Worm (Caenorhabditis elegans) whole organism, L1 larva: Measurements from ENCODE around the gene sto-1.

Experiments used
- ces-1 ChIP-seq: fragments of 150-350 bp; optimal IDR thresholded peaks from 2 replicates; lab custom pipeline; 2014; ENCODE audit warnings: missing biosample characterization, missing genetic modification reagents, missing genetic modification characterization
- elt-2 ChIP-seq: sonication (generic microtip); optimal IDR thresholded peaks from 2 replicates; lab custom pipeline; 2016; ENCODE audit warnings: missing genetic modification characterization, mild to moderate bottlenecking, inconsistent platforms, missing compliant biosample characterization, missing genetic modification reagents
- fkh-10 ChIP-seq: sonication (generic microtip); optimal IDR thresholded peaks from 2 replicates; lab custom pipeline; 2017; ENCODE audit warnings: missing biosample characterization, missing genetic modification reagents, missing genetic modification characterization
- nhr-11 ChIP-seq: fragments of 150-350 bp; optimal IDR thresholded peaks from 2 replicates; lab custom pipeline; 2014; ENCODE audit warnings: missing biosample characterization, missing genetic modification characterization
- zag-1 ChIP-seq: fragments of 150-350 bp; optimal IDR thresholded peaks from 2 replicates; lab custom pipeline; 2014; ENCODE audit warnings: missing biosample characterization, missing genetic modification characterization

DNA sequence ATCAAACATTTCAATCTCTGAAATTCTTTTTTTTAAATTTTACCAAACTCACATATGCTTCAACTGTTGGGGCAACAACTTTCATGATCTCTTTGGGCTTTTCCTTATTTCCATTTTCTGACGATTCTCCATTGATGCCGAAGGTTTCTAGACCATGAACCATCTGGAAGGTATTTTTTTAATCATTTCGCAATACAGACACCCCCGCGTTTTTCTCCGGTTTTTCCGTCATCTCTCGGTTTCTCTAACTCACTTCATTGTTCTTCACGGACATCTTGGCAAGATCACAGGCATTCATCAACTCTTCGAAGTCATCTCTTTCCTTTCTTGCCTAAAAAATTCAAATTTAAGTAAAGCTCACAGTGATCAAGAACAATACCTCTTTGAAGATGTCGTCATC lies 10.5 kb downstream of the sto-1 start:
- TF ChIP-seq zag-1 (tag; lab: Kevin White, UChicago) (no peak), nhr-11 (tag; lab: Kevin White, UChicago) (no peak), ces-1 (GFP tag; lab: Kevin White, UChicago) (no peak), elt-2 (tag; lab: Kevin White, UChicago) (no peak), fkh-10 (GFP tag; lab: Kevin White, UChicago) (no peak)
